Fruit fly (Drosophila melanogaster): Measurements from ENCODE around the gene CG4119.

CG4119 gene

DNA sequence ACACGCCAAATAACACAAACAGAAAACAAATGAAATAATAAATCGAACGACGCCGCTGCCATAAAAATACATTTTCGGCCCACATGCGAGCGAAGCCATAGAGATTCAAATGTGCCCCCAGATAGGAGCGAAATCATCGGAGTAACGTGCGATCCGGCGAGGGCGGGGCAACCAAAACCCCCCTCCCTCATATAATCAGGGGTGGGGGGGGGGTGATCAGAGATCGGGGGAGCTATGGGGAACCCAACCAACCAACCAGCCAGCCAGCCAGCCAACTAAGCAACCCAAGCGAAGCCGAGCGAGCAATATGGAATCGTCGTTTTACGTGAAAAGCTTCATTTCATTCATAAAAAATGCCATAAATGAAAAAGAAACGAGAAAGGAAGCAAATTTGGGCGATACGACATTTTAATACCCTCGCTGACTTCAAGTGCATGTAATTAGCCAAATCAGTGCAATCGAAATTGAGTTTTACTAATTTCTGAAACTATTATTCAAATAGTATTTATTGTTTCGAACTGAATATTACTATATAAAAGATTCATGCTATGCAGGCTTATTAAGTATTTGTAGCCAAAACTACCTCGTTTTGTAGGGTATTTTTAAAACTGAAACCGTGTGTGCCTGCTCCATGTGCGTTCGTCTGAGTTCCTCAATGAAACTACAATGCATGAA, 34.1 kb downstream of the CG4119 start:
- no peak for TF ChIP-seq CG11085 (GFP tag; IDR thresholded peaks at IDR 0.05)
- peak; percentile 49 for TF ChIP-seq gsb-n (tag; optimal IDR thresholded peaks at IDR 0.05)
- no peak for TF ChIP-seq CG30020 (tag; optimal IDR thresholded peaks at IDR 0.05)
- peak; percentile 59 for TF ChIP-seq CG4820 (GFP tag; optimal IDR thresholded peaks at IDR 0.05)
- no peak for TF ChIP-seq aop (GFP tag; IDR thresholded peaks at IDR 0.05)
- TF ChIP-seq hth (optimal IDR thresholded peaks at IDR 0.05), result no peak
- TF ChIP-seq CG1603 (tag; optimal IDR thresholded peaks at IDR 0.05), result peak; percentile 78
- TF ChIP-seq CG2116 (GFP tag; optimal IDR thresholded peaks at IDR 0.05), result no peak
- TF ChIP-seq Ets97D (GFP tag; optimal IDR thresholded peaks at IDR 0.05), result no peak
- TF ChIP-seq CG4404 (GFP tag; IDR thresholded peaks at IDR 0.05), result no peak
- TF ChIP-seq CG13296 (GFP tag; optimal IDR thresholded peaks at IDR 0.05), result no peak
- TF ChIP-seq CG32772 (GFP tag; IDR thresholded peaks at IDR 0.05), result peak; percentile 65
- TF ChIP-seq ab (GFP tag; optimal IDR thresholded peaks at IDR 0.05), result no peak
- TF ChIP-seq CG11398 (GFP tag; optimal IDR thresholded peaks at IDR 0.05), result no peak
- TF ChIP-seq Meics (GFP tag; optimal IDR thresholded peaks at IDR 0.05), result peak; percentile 55
- no peak for TF ChIP-seq en (GFP tag; optimal IDR thresholded peaks at IDR 0.05)
- 0 out of 2 replicates have a peak, but pooled peaks have one; percentile 37 for TF ChIP-seq Rx (GFP tag; IDR thresholded peaks at IDR 0.05)
- TF ChIP-seq cas (GFP tag; IDR thresholded peaks at IDR 0.05), result no peak
- TF ChIP-seq CG31441 (GFP tag; IDR thresholded peaks at IDR 0.05), result peak; percentile 81
- TF ChIP-seq CG2202 (tag; optimal IDR thresholded peaks at IDR 0.05), result peak; percentile 39
- TF ChIP-seq CG3995 (GFP tag; optimal IDR thresholded peaks at IDR 0.05), result no peak
- TF ChIP-seq CG10431 (GFP tag; optimal IDR thresholded peaks at IDR 0.05), result no peak
- TF ChIP-seq CG2712 (tag; optimal IDR thresholded peaks at IDR 0.05), result peak; percentile 75
- no peak for TF ChIP-seq CG1832 (GFP tag; optimal IDR thresholded peaks at IDR 0.05)
- peak; percentile 54 for TF ChIP-seq CG18599 (GFP tag; optimal IDR thresholded peaks at IDR 0.05)
- TF ChIP-seq usp (GFP tag; optimal IDR thresholded peaks at IDR 0.05), result no peak
- TF ChIP-seq CG10654 (GFP tag; optimal IDR thresholded peaks at IDR 0.05), result peak; percentile 25
- peak; percentile 62 for TF ChIP-seq CG2120 (GFP tag; optimal IDR thresholded peaks at IDR 0.05)
- peak; percentile 41 for TF ChIP-seq CG2875 (GFP tag; optimal IDR thresholded peaks at IDR 0.05)
- peak; percentile 46 for TF ChIP-seq CG14710 (tag; optimal IDR thresholded peaks at IDR 0.05)
- TF ChIP-seq repo (GFP tag; optimal IDR thresholded peaks at IDR 0.05), result no peak
- no peak for TF ChIP-seq bbx (GFP tag; IDR thresholded peaks at IDR 0.05; ENCODE audit: partially characterized antibody)
- TF ChIP-seq dpn (GFP tag; optimal IDR thresholded peaks at IDR 0.05), result peak; percentile 51 to 63
- TF ChIP-seq Dref (GFP tag; IDR thresholded peaks at IDR 0.05), result no peak
- peak; percentile 66 for TF ChIP-seq CG12155 (GFP tag; optimal IDR thresholded peaks at IDR 0.05)
- TF ChIP-seq H2.0 (GFP tag; IDR thresholded peaks at IDR 0.05), result no peak
- TF ChIP-seq CG6272 (GFP tag; IDR thresholded peaks at IDR 0.05), result no peak
- peak; percentile 70 for TF ChIP-seq CG10543 (GFP tag; optimal IDR thresholded peaks at IDR 0.05)
- peak; percentile 14 for TF ChIP-seq CHES-1-like (GFP tag; optimal IDR thresholded peaks at IDR 0.05)
- peak; percentile 4 for TF ChIP-seq Dad (GFP tag; optimal IDR thresholded peaks at IDR 0.05)
- TF ChIP-seq Hmx (GFP tag; optimal IDR thresholded peaks at IDR 0.05), result no peak
- TF ChIP-seq CG14441 (GFP tag; IDR thresholded peaks at IDR 0.05), result peak; percentile 54
- TF ChIP-seq CG15073 (GFP tag; optimal IDR thresholded peaks at IDR 0.05), result no peak
- no peak for TF ChIP-seq Trl (optimal IDR thresholded peaks at IDR 0.05)
- peak; percentile 8 for TF ChIP-seq Trl (GFP tag; optimal IDR thresholded peaks at IDR 0.05)
- peak; percentile 39 for TF ChIP-seq CG9727 (GFP tag; optimal IDR thresholded peaks at IDR 0.05)
- peak; percentile 43 for TF ChIP-seq dmrt11E (tag; optimal IDR thresholded peaks at IDR 0.05)
- peak; percentile 67 for TF ChIP-seq Ssrp (tag; optimal IDR thresholded peaks at IDR 0.05)
- TF ChIP-seq tin (GFP tag; optimal IDR thresholded peaks at IDR 0.05), result peak; percentile 58
- TF ChIP-seq bigmax (GFP tag; optimal IDR thresholded peaks at IDR 0.05), result no peak
- no peak for TF ChIP-seq Lim3 (GFP tag; IDR thresholded peaks at IDR 0.05)

Data from whole organism, embryonic.